Worm (Caenorhabditis elegans) whole organism, early embryonic: ENCODE results near the gene hipr-1.

ENCODE experiments used
- B0310.2 ChIP-seq: sonication (generic microtip); optimal IDR thresholded peaks from 2 replicates; lab custom pipeline; 2016; ENCODE audit warnings: mild to moderate bottlenecking, missing genetic modification characterization, missing compliant biosample characterization
- F13C5.2 ChIP-seq: sonication (generic microtip); optimal IDR thresholded peaks from 2 replicates; lab custom pipeline; 2017; ENCODE audit warnings: mild to moderate bottlenecking, missing genetic modification characterization, inconsistent platforms, missing compliant biosample characterization
- aly-1 ChIP-seq: sonication (generic microtip); optimal IDR thresholded peaks from 2 replicates; lab custom pipeline; 2016; ENCODE audit warnings: missing genetic modification characterization, missing compliant biosample characterization
- ama-1 ChIP-seq: fragments of 150-350 bp; optimal IDR thresholded peaks from 2 replicates; lab custom pipeline; 2014
- ceh-13 ChIP-seq: fragments of 200-800 bp; sonication (Bioruptor generic); optimal IDR thresholded peaks from 2 replicates; lab custom pipeline; 2018; ENCODE audit warnings: mild to moderate bottlenecking, missing genetic modification characterization, missing compliant biosample characterization
- ceh-36 ChIP-seq: sonication (generic microtip); optimal IDR thresholded peaks from 2 replicates; lab custom pipeline; 2016; ENCODE audit warnings: missing genetic modification characterization, inconsistent platforms, missing compliant biosample characterization
- ets-7 ChIP-seq: sonication (generic microtip); optimal IDR thresholded peaks from 2 replicates; lab custom pipeline; 2016; ENCODE audit warnings: missing genotype, missing genetic modification characterization, missing compliant biosample characterization
- flt-1 ChIP-seq: fragments of 200-800 bp; sonication (Bioruptor generic); IDR thresholded peaks from 2 replicates; pipeline ENCODE4 v1.3.6; 2022; ENCODE audit warnings: missing genetic modification characterization, missing compliant biosample characterization
- hmbx-1 ChIP-seq: sonication (generic microtip); optimal IDR thresholded peaks from 2 replicates; lab custom pipeline; 2016; ENCODE audit warnings: mild to moderate bottlenecking, missing genetic modification characterization, missing compliant biosample characterization
- hmg-4 ChIP-seq: fragments of 200-800 bp; sonication (Bioruptor generic); optimal IDR thresholded peaks from 2 replicates; lab custom pipeline; 2018; ENCODE audit warnings: mild to moderate bottlenecking, missing genetic modification characterization, missing compliant biosample characterization
- hnd-1 ChIP-seq: sonication (generic microtip); optimal IDR thresholded peaks from 2 replicates; lab custom pipeline; 2016; ENCODE audit warnings: missing genetic modification characterization, missing compliant biosample characterization
- pes-1 ChIP-seq: fragments of 200-800 bp; sonication (Bioruptor generic); IDR thresholded peaks from 2 replicates; pipeline ENCODE4 v1.3.6; 2022; ENCODE audit warnings: missing genetic modification reagents, missing genetic modification characterization, missing compliant biosample characterization
- scrt-1 ChIP-seq: fragments of 200-800 bp; sonication (Bioruptor generic); IDR thresholded peaks from 2 replicates; pipeline ENCODE4 v1.3.6; 2022; ENCODE audit warnings: missing genetic modification characterization, missing compliant biosample characterization
- sea-1 ChIP-seq: fragments of 200-800 bp; sonication (Bioruptor generic); conservative IDR thresholded peaks from 2 replicates; pipeline ENCODE4 v1.3.6; 2022; ENCODE audit warnings: missing genetic modification characterization, missing compliant biosample characterization
- tbx-11 ChIP-seq: fragments of 200-800 bp; sonication (Bioruptor generic); IDR thresholded peaks from 2 replicates; pipeline ENCODE4 v1.3.6; 2022; ENCODE audit warnings: missing genetic modification characterization, missing compliant biosample characterization
- tbx-37 ChIP-seq: fragments of 200-800 bp; sonication (Bioruptor generic); conservative IDR thresholded peaks from 2 replicates; pipeline ENCODE4 v1.3.6; 2022; ENCODE audit warnings: missing genetic modification reagents, missing genetic modification characterization, missing compliant biosample characterization
- tra-4 ChIP-seq: sonication (generic microtip); optimal IDR thresholded peaks from 2 replicates; lab custom pipeline; 2017; ENCODE audit warnings: missing genetic modification characterization, missing compliant biosample characterization

The hipr-1 gene

ce11 chrIII:8688438-8688946 lies 31.5 kb upstream of the hipr-1 start, which contains the start of gene hadb-1:
Gene hadb-1, minus strand, starts transcription at chrIII:8688488.
- TF ChIP-seq B0310.2 (tag; lab: Kevin White, UChicago): no peak
- TF ChIP-seq ets-7 (tag; lab: Kevin White, UChicago): no peak
- TF ChIP-seq hmbx-1: no peak
- TF ChIP-seq hmg-4 (GFP tag; lab: Kevin White, UChicago): no peak
- no peak for TF ChIP-seq tbx-11 (GFP tag; lab: Robert Waterston, UW)
- TF ChIP-seq ama-1 (lab: Kevin White, UChicago): no peak
- TF ChIP-seq tbx-37: no peak
- no peak for TF ChIP-seq ceh-36 (tag; lab: Kevin White, UChicago)
- no peak for TF ChIP-seq tra-4 (tag; lab: Kevin White, UChicago)
- no peak for TF ChIP-seq aly-1 (tag; lab: Kevin White, UChicago)
- TF ChIP-seq flt-1 (GFP tag; lab: Robert Waterston, UW): no peak
- no peak for TF ChIP-seq sea-1 (GFP tag; lab: Robert Waterston, UW)
- TF ChIP-seq pes-1 (GFP tag; lab: Robert Waterston, UW): no peak
- TF ChIP-seq scrt-1 (GFP tag; lab: Robert Waterston, UW): no peak
- TF ChIP-seq F13C5.2: no peak

DNA sequence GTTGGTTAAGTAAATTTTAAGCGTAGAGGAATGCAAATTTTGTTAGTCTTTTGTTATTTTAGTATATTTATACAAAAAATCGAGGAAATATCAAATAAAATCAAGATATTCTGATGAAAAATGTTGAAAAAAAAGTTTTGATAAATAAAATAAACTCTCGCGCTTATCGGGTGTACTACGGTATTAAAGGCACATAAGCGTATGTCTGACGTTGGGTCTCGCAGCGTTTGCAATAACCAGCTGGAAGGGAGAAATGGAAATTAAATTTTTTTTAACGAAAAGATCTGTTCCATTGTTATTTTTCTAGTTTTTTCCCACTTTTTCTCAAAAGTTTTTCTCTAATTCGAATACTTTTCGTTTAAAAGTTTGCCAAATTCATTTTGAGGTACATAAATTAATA lies 30.9 kb upstream of the hipr-1 start:
- no peak for TF ChIP-seq pes-1 (GFP tag; lab: Robert Waterston, UW)
- TF ChIP-seq hmbx-1: no peak
- no peak for TF ChIP-seq flt-1 (GFP tag; lab: Robert Waterston, UW)
- no peak for TF ChIP-seq ama-1 (lab: Kevin White, UChicago)
- no peak for TF ChIP-seq tra-4 (tag; lab: Kevin White, UChicago)
- no peak for TF ChIP-seq ets-7 (tag; lab: Kevin White, UChicago)
- no peak for TF ChIP-seq aly-1 (tag; lab: Kevin White, UChicago)

DNA sequence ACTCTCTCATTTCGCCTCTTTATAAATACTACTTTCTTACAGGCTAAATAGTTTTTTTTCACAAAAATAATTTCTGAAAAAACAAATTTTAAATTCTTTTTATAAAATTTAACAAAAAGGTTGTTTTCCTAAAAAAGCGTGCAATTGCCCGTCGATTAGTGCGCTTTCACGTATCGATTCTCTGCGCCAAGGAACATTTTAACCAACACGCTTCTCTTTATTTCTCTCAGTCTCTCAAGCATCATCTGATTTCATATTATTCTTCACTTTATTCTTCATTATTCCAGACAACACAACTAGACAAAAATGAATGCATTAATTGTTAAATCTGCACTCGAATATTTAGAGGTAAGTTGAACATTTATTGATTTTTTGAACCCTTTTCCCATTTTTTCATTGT lies 30.3 kb upstream of the hipr-1 start, which contains the start of gene B0303.4:
TSS of gene B0303.4 (plus strand) at position 196 of the 400 bp plus-strand sequence.
- TF ChIP-seq F13C5.2: no peak
- no peak for TF ChIP-seq flt-1 (GFP tag; lab: Robert Waterston, UW)
- TF ChIP-seq tra-4 (tag; lab: Kevin White, UChicago): no peak
- TF ChIP-seq hnd-1: no peak
- no peak for TF ChIP-seq aly-1 (tag; lab: Kevin White, UChicago)
- TF ChIP-seq hmbx-1: no peak
- TF ChIP-seq ceh-13: no peak
- no peak for TF ChIP-seq B0310.2 (tag; lab: Kevin White, UChicago)
- TF ChIP-seq sea-1 (GFP tag; lab: Robert Waterston, UW): no peak
- no peak for TF ChIP-seq tbx-11 (GFP tag; lab: Robert Waterston, UW)
- no peak for TF ChIP-seq pes-1 (GFP tag; lab: Robert Waterston, UW)
- TF ChIP-seq hmg-4 (GFP tag; lab: Kevin White, UChicago): no peak

DNA sequence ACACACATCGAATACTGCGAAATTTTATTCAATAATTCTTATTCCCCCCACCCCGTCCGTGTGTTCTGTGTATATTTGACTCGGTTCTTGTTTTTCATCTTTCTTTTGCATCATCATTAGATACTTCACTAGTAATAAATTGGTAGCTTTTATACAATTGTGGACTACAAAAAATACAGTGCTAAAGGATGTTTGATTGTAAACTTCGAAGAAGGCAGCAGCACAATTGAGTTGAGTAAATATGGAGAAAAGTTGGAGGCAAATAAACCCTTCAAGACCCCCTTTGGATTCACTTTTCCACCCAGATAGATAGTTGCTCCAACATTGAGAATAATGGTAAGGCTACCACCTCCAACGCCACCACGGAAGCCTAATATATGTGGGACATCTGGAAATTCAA lies 26.7 kb upstream of the hipr-1 start, which contains the start of gene B0303.7:
TSS of gene B0303.7 (plus strand) at position 301 of the 400 bp plus-strand sequence.
- TF ChIP-seq ceh-13: no peak
- no peak for TF ChIP-seq F13C5.2

- TF ChIP-seq sea-1 (GFP tag; lab: Robert Waterston, UW) (no peak), hnd-1 (no peak), F13C5.2 (no peak), pes-1 (GFP tag; lab: Robert Waterston, UW) (no peak), scrt-1 (GFP tag; lab: Robert Waterston, UW) (no peak)
These were observed 23.3 kb upstream of the hipr-1 start for ce11 chrIII:8696680-8697079.

ce11 chrIII:8697268-8697907 lies 22.6 kb upstream of the hipr-1 start:
- TF ChIP-seq ama-1 (lab: Kevin White, UChicago) (no peak), ets-7 (tag; lab: Kevin White, UChicago) (no peak), ceh-13 (no peak), tra-4 (tag; lab: Kevin White, UChicago) (no peak), hmbx-1 (no peak), flt-1 (GFP tag; lab: Robert Waterston, UW) (no peak), sea-1 (GFP tag; lab: Robert Waterston, UW) (no peak), F13C5.2 (no peak), ceh-36 (tag; lab: Kevin White, UChicago) (no peak), B0310.2 (tag; lab: Kevin White, UChicago) (no peak)

DNA sequence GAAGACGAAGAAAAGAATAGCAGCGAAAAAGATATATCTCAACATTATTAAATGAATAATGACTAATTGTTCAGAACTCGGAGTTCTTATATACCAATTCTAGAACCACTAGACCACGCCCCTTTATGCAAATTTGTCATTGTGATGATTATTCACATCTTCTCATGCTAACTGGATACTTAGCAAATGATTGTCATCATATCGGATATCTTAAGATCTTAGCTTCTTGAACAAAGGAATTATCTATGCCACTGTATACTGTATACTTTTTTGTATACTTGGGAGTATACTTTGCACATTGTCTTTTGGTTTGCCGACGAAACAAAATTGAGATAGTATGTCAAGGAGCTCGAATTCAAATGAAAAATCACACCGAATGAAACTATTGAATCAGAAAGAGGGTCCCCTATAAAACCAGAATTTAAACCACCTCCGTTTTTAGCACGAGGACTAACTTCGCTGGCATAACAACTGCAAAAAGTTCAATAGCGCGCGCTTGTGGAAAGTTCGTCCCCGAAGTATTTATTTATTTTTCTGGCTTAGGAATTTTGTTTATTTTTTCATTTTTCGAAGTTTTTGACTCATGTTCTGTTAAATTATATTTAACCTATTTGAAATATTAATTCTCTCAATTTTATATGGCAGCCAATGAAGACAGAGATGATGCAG lies 19.6 kb upstream of the hipr-1 start, which contains the start of the genes sdz-1 and vps-33.1:
TSS of gene sdz-1 (minus strand) at position 51 of the 669 bp plus-strand sequence.
TSS of gene vps-33.1 (plus strand) at position 639 of the 669 bp plus-strand sequence.
- TF ChIP-seq B0310.2 (tag; lab: Kevin White, UChicago) (no peak), tbx-37 (peak; percentile 49)

- TF ChIP-seq ceh-13: no peak
- TF ChIP-seq hnd-1: no peak
- no peak for TF ChIP-seq B0310.2 (tag; lab: Kevin White, UChicago)
- TF ChIP-seq ama-1 (lab: Kevin White, UChicago): no peak
- TF ChIP-seq hmg-4 (GFP tag; lab: Kevin White, UChicago): no peak
- TF ChIP-seq ets-7 (tag; lab: Kevin White, UChicago): no peak
- no peak for TF ChIP-seq aly-1 (tag; lab: Kevin White, UChicago)
- no peak for TF ChIP-seq hmbx-1
These were observed 15.2 kb upstream of the hipr-1 start, which contains the start of gene B0303.16 for ce11 chrIII:8704765-8705164. Gene B0303.16, plus strand, starts transcription at chrIII:8705065.
